Worm (Caenorhabditis elegans) whole organism, young adult: ENCODE data around the gene H38K22.7.

ENCODE experiments used
- ZK185.1 ChIP-seq: sonication (generic microtip); optimal IDR thresholded peaks from 2 replicates; lab custom pipeline; 2016; ENCODE audit warnings: mild to moderate bottlenecking, missing genetic modification characterization, missing compliant biosample characterization; ENCODE audit not compliant: poor library complexity, severe bottlenecking
- ets-4 ChIP-seq: fragments of 200-800 bp; sonication (Bioruptor generic); optimal IDR thresholded peaks from 2 replicates; lab custom pipeline; 2018; ENCODE audit warnings: mild to moderate bottlenecking, missing genetic modification characterization, missing compliant biosample characterization
- hmg-1.2 ChIP-seq: fragments of 200-800 bp; sonication (Bioruptor generic); IDR thresholded peaks from 2 replicates; pipeline ENCODE4 v1.3.6; 2022; ENCODE audit warnings: missing genetic modification reagents, missing genetic modification characterization, missing compliant biosample characterization
- madf-10 ChIP-seq: sonication (generic microtip); optimal IDR thresholded peaks from 2 replicates; lab custom pipeline; 2016; ENCODE audit warnings: mild to moderate bottlenecking, missing genetic modification characterization, missing compliant biosample characterization
- mxl-1 ChIP-seq: sonication (generic microtip); optimal IDR thresholded peaks from 2 replicates; lab custom pipeline; 2016; ENCODE audit warnings: missing genetic modification characterization, missing compliant biosample characterization
- snpc-4 ChIP-seq, 5 experiments: fragments of 150-350 bp in 1 of 5; sonication (generic microtip) in 4 of 5; optimal IDR thresholded peaks; 2 replicates each; lab custom pipeline; 2014 to 2018; ENCODE audit warnings: missing genetic modification characterization in 5 of 5, missing biosample characterization in 3 of 5, antibody characterized with exemption in 2 of 5, mild to moderate bottlenecking in 2 of 5, missing compliant biosample characterization in 2 of 5, missing genotype in 2 of 5, moderate library complexity in 2 of 5, missing genetic modification reagents in 1 of 5
- unc-130 ChIP-seq: sonication (generic microtip); optimal IDR thresholded peaks from 2 replicates; lab custom pipeline; 2016; ENCODE audit warnings: missing genetic modification reagents, missing genetic modification characterization, missing compliant biosample characterization
- unc-62 ChIP-seq: fragments of 150-350 bp; optimal IDR thresholded peaks from 2 replicates; lab custom pipeline; 2014; ENCODE audit warnings: missing biosample characterization, missing genetic modification reagents, missing genetic modification characterization
- ztf-26 ChIP-seq: sonication (generic microtip); optimal IDR thresholded peaks from 2 replicates; lab custom pipeline; 2017; ENCODE audit warnings: missing genetic modification characterization, missing compliant biosample characterization

- TF ChIP-seq mxl-1 (tag; lab: Kevin White, UChicago) (no peak), ets-4 (GFP tag; lab: Kevin White, UChicago) (no peak), ZK185.1 (no peak), unc-62 (GFP tag; lab: Kevin White, UChicago) (no peak), madf-10 (tag; lab: Kevin White, UChicago) (no peak), unc-130 (GFP tag; lab: Kevin White, UChicago) (no peak), hmg-1.2 (GFP tag; lab: Robert Waterston, UW) (no peak), ztf-26 (tag; lab: Kevin White, UChicago) (no peak), snpc-4 (GFP tag; optimal IDR thresholded peaks at IDR 0.05; lab: Kevin White, UChicago) (no peak), snpc-4 (tag; optimal IDR thresholded peaks at IDR 0.05; lab: Kevin White, UChicago) (no peak)
Measured at ce11 chrIII:4356384-4356783, 34.9 kb downstream of the H38K22.7 start, which contains the start of gene mnp-1.
